Worm (Caenorhabditis elegans): ENCODE data around the gene C45G9.4.

DNA sequence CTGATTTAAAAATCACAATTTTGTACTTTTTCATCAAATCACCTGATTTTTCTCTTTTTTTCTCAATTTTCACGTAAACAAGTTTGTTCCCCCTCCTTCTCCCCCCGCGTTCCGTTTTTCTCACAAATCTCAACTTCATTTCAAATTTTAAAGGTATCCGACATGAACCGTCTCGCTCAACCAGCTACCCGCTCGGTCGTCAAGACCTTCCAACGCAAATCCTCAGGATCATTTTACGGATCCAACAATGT is 19.0 kb downstream of the C45G9.4 start, which contains the start of gene cox-6A:
- TF ChIP-seq lsy-2 (tag; optimal IDR thresholded peaks at IDR 0.05) (no peak), elt-3 (tag; optimal IDR thresholded peaks at IDR 0.05) (no peak), sma-3 (GFP tag; optimal IDR thresholded peaks at IDR 0.05) (no peak), R02D3.7 (tag; optimal IDR thresholded peaks at IDR 0.05) (no peak), ZK546.5 (tag; optimal IDR thresholded peaks at IDR 0.05) (no peak), skn-1 (tag; optimal IDR thresholded peaks at IDR 0.05) (no peak)
